Fruit fly (Drosophila melanogaster) whole organism, embryonic: ENCODE results near the gene CG31176.

Experiments used
- CG6765 ChIP-seq: fragments of 200-800 bp; sonication (Bioruptor generic); optimal IDR thresholded peaks from 3 replicates; lab custom pipeline; 2017; ENCODE audit warnings: missing biosample characterization, mild to moderate bottlenecking, missing genetic modification characterization
- bsh ChIP-seq, 2 experiments: fragments of 200-800 bp; sonication (Bioruptor generic); optimal IDR thresholded peaks; 2 replicates each; lab custom pipeline; 2017 to 2018; ENCODE audit warnings: mild to moderate bottlenecking in 2 of 2, missing biosample characterization in 2 of 2, missing genetic modification characterization in 2 of 2, moderate library complexity in 1 of 2
- psq ChIP-seq: fragments of 200-800 bp; sonication (Bioruptor generic); optimal IDR thresholded peaks from 2 replicates; lab custom pipeline; 2017; ENCODE audit warnings: missing biosample characterization, missing genetic modification characterization

- TF ChIP-seq bsh (GFP tag; optimal IDR thresholded peaks at IDR 0.05; lab: Kevin White, UChicago), result no peak
- no peak for TF ChIP-seq CG6765 (GFP tag; lab: Kevin White, UChicago)
- no peak for TF ChIP-seq psq (GFP tag; lab: Kevin White, UChicago)
Observed at dm6 chr3R:21744988-21745387, 25.5 kb upstream of the CG31176 start, which contains the start of gene CG31343.
